Worm (Caenorhabditis elegans) whole organism, late embryonic: ENCODE results near the gene unc-7.

ENCODE experiments used
- ceh-30 ChIP-seq: fragments of 150-350 bp; optimal IDR thresholded peaks from 2 replicates; lab custom pipeline; 2014; ENCODE audit warnings: missing biosample characterization, missing genetic modification characterization
- hlh-30 ChIP-seq: sonication (generic microtip); optimal IDR thresholded peaks from 2 replicates; lab custom pipeline; 2017; ENCODE audit warnings: antibody characterized with exemption, missing genetic modification characterization, missing compliant biosample characterization; ENCODE audit not compliant: insufficient read depth

DNA sequence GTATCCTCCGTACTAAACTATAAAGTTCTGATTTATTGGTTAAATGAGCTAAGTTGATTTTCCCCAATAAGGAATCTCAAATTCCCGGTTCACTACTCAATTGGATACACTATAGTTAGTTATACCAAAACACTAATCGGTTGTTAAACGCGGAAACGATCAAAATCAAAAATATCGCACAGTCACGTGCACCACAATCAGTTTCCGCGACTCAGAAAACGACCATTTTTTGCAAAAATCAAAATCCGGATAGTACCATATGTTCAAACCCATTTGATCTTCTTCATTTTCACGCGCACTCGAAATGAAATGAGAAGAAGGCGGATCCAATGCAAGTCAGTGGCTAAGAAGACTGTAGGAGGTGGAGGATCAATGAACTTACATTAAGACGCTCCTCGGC lies 66.1 kb downstream of the unc-7 start:
- no peak for TF ChIP-seq ceh-30 (tag; lab: Kevin White, UChicago)
- TF ChIP-seq hlh-30 (tag; lab: Kevin White, UChicago): no peak
